Fruit fly (Drosophila melanogaster): ENCODE results near the gene CG10853.

Gene CG10853

DNA sequence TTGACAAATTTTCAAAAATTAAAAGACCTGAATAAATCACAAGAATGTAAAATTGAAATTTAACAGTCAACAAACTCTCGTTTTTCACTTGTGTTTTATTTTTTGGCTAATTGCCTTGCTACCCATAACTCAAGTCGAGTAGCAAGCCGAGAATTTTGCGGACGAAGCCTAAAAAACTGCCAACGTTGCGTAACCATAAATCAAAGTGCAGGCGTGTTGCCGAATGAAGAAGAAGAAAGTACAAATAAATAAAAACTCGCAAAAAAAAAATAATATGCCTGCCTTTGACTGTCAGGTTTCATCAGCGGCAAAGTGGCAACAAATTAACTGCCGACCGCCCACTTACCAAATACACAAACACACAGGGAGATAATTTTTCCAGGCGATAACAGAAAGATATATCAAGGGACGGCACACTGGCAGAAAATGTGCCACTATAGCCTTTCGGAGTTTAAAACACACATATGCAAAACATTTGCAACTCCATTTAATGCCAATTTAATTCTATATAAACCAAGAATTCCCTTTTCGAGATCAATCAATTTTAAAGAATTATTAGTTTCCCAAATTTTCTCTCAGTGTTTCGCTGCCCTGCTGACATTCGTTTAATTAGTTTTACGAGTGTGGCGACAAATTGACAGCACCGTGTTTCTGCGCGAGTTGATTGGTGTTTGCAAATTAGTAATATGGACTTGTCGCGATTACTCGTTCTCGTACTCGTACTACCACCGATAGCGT, 19.3 kb upstream of the CG10853 start (continued):
- TF ChIP-seq CG4854 (GFP tag; optimal IDR thresholded peaks at IDR 0.05) (peak; percentile 72), Med (GFP tag) (peak; percentile 99), sob (GFP tag; IDR thresholded peaks at IDR 0.05) (peak; percentile 93), Ssrp (tag; optimal IDR thresholded peaks at IDR 0.05) (peak; percentile 76), Sry-β (GFP tag; optimal IDR thresholded peaks at IDR 0.05) (no peak), mld (GFP tag; IDR thresholded peaks at IDR 0.05; ENCODE audit: partially characterized antibody) (no peak), CG14667 (GFP tag; IDR thresholded peaks at IDR 0.05) (peak; percentile 73), CG4360 (GFP tag; IDR thresholded peaks at IDR 0.05) (no peak), wek (GFP tag; optimal IDR thresholded peaks at IDR 0.05) (peak; percentile 56), CG16813 (GFP tag; IDR thresholded peaks at IDR 0.05; ENCODE audit: partially characterized antibody) (no peak), CG11504 (tag; optimal IDR thresholded peaks at IDR 0.05) (peak; percentile 88), CG7556 (GFP tag; optimal IDR thresholded peaks at IDR 0.05) (peak; percentile 82), psq (GFP tag; optimal IDR thresholded peaks at IDR 0.05) (peak; percentile 38), CG10321 (GFP tag; IDR thresholded peaks at IDR 0.05) (peak; percentile 47; the same call in 1 of the 2 replicates), da (GFP tag; optimal IDR thresholded peaks at IDR 0.05) (peak; percentile 60), slp2 (GFP tag; optimal IDR thresholded peaks at IDR 0.05) (peak; percentile 66), cas (GFP tag; IDR thresholded peaks at IDR 0.05) (peak; percentile 81), zen (tag; optimal IDR thresholded peaks at IDR 0.05) (no peak), CG14965 (GFP tag; optimal IDR thresholded peaks at IDR 0.05; ENCODE audit: borderline replicate concordance) (peak; percentile 57), Ets97D (GFP tag; optimal IDR thresholded peaks at IDR 0.05) (peak; percentile 55), lov (optimal IDR thresholded peaks at IDR 0.05) (no peak), lov (GFP tag; IDR thresholded peaks at IDR 0.05) (no peak), odd (GFP tag; optimal IDR thresholded peaks at IDR 0.05) (peak; percentile 64), CG30431 (GFP tag; optimal IDR thresholded peaks at IDR 0.05) (peak; percentile 62), ssp (GFP tag; IDR thresholded peaks at IDR 0.05) (peak; percentile 70), stc (GFP tag; IDR thresholded peaks at IDR 0.05) (peak; percentile 83), aop (GFP tag; IDR thresholded peaks at IDR 0.05) (no peak), C15 (GFP tag; IDR thresholded peaks at IDR 0.05) (peak; percentile 72; the same call in 1 of the 3 replicates), NK7.1 (GFP tag; optimal IDR thresholded peaks at IDR 0.05) (peak; percentile 55), dmrt11E (tag; optimal IDR thresholded peaks at IDR 0.05) (no peak), ind (GFP tag; optimal IDR thresholded peaks at IDR 0.05) (peak; percentile 87), twi (tag; optimal IDR thresholded peaks at IDR 0.05) (no peak), CG17802 (tag; optimal IDR thresholded peaks at IDR 0.05) (peak; percentile 25), CG15479 (GFP tag; optimal IDR thresholded peaks at IDR 0.05) (peak; percentile 22), CG18599 (GFP tag; optimal IDR thresholded peaks at IDR 0.05) (peak; percentile 97), Bdp1 (GFP tag; optimal IDR thresholded peaks at IDR 0.05) (peak; percentile 79), CG33557 (GFP tag; optimal IDR thresholded peaks at IDR 0.05) (no peak), CG9437 (GFP tag; optimal IDR thresholded peaks at IDR 0.05) (peak; percentile 63), CG7786 (GFP tag; optimal IDR thresholded peaks at IDR 0.05) (peak; percentile 93), Mad (GFP tag; optimal IDR thresholded peaks at IDR 0.05) (peak; percentile 53), sr (GFP tag; IDR thresholded peaks at IDR 0.05) (0 out of 3 replicates have a peak, but pooled peaks have one; percentile 31), CG1024 (GFP tag; IDR thresholded peaks at IDR 0.05) (peak; percentile 40; the same call in 1 of the 2 replicates), jing (GFP tag; optimal IDR thresholded peaks at IDR 0.05) (peak; percentile 66), CG18764 (GFP tag; optimal IDR thresholded peaks at IDR 0.05) (peak; percentile 43), Hmr (GFP tag; optimal IDR thresholded peaks at IDR 0.05) (peak; percentile 92), CG18262 (tag; optimal IDR thresholded peaks at IDR 0.05) (no peak), CG1792 (GFP tag; optimal IDR thresholded peaks at IDR 0.05) (peak; percentile 85), CG17829 (tag; optimal IDR thresholded peaks at IDR 0.05) (no peak), dan (GFP tag; IDR thresholded peaks at IDR 0.05) (no peak), br (optimal IDR thresholded peaks at IDR 0.05) (no peak)
